2 fruit fly cellular contexts compared by ENCODE assay signal in genomic region chr3R:28599238-28600127, dm6.
TF ChIP-seq lines count a peak whose summit lies in the region.

TSS of gene Noa36 (minus strand) at chr3R:28599288.
TSS of gene Hrb98DE (plus strand) at chr3R:28599834.

TF ChIP-seq in whole organism, embryonic, 481 proteins besides CTCF, POLR2A, EP300 and RAD21 (continued from another document and continues in another):
- TF ChIP-seq Chrac-16 (GFP tag; optimal IDR thresholded peaks at IDR 0.05; lab: Kevin White, UChicago), result peak; percentile 6
- TF ChIP-seq prd (optimal IDR thresholded peaks at IDR 0.05; lab: Kevin White, UChicago), result no peak
- peak; percentile 65; the same call in 2 of the 3 replicates for TF ChIP-seq prd (GFP tag; IDR thresholded peaks at IDR 0.05; lab: Robert Waterston, UW)
- TF ChIP-seq H15 (GFP tag; IDR thresholded peaks at IDR 0.05; lab: Robert Waterston, UW), result peak; percentile 30; the same call in 1 of the 3 replicates
- peak; percentile 39 for TF ChIP-seq Dip3 (GFP tag; optimal IDR thresholded peaks at IDR 0.05; lab: Kevin White, UChicago)
- TF ChIP-seq bbx (GFP tag; IDR thresholded peaks at IDR 0.05; lab: Robert Waterston, UW; ENCODE audit: partially characterized antibody), result peak; percentile 14; the same call in 1 of the 2 replicates
- TF ChIP-seq vvl (GFP tag; IDR thresholded peaks at IDR 0.05; lab: Robert Waterston, UW), result peak; percentile 44; the same call in 1 of the 2 replicates
- TF ChIP-seq CG1602 (GFP tag; optimal IDR thresholded peaks at IDR 0.05; lab: Kevin White, UChicago), result peak; percentile 24
- TF ChIP-seq trh (GFP tag; optimal IDR thresholded peaks at IDR 0.05; lab: Kevin White, UChicago), result no peak
- peak; percentile 48 for TF ChIP-seq HLH54F (GFP tag; optimal IDR thresholded peaks at IDR 0.05; lab: Kevin White, UChicago)
- TF ChIP-seq CG11247 (GFP tag; IDR thresholded peaks at IDR 0.05; lab: Robert Waterston, UW), result 0 out of 2 replicates have a peak, but pooled peaks have one; percentile 30
- peak; percentile 52 for TF ChIP-seq CG7839 (tag; optimal IDR thresholded peaks at IDR 0.05; lab: Kevin White, UChicago)
- peak; percentile 33 for TF ChIP-seq stwl (tag; optimal IDR thresholded peaks at IDR 0.05; lab: Kevin White, UChicago)
- peak; percentile 81 for TF ChIP-seq slbo (GFP tag; IDR thresholded peaks at IDR 0.05; lab: Robert Waterston, UW)
- peak; percentile 40 for TF ChIP-seq CG13424 (tag; optimal IDR thresholded peaks at IDR 0.05; lab: Kevin White, UChicago)
- TF ChIP-seq CG8290 (GFP tag; optimal IDR thresholded peaks at IDR 0.05; lab: Kevin White, UChicago), result no peak
- peak in 1 of 2 experiments; percentile 5 for TF ChIP-seq CG8290 (tag; optimal IDR thresholded peaks at IDR 0.05; lab: Kevin White, UChicago)
- peak; percentile 77 for TF ChIP-seq CoRest (tag; optimal IDR thresholded peaks at IDR 0.05; lab: Kevin White, UChicago)
- TF ChIP-seq lov (optimal IDR thresholded peaks at IDR 0.05; lab: Kevin White, UChicago), result no peak
- no peak for TF ChIP-seq lov (GFP tag; IDR thresholded peaks at IDR 0.05; lab: Robert Waterston, UW)
- no peak for TF ChIP-seq Awh (GFP tag; IDR thresholded peaks at IDR 0.05; lab: Robert Waterston, UW)
- no peak for TF ChIP-seq eve (GFP tag; optimal IDR thresholded peaks at IDR 0.05; lab: Kevin White, UChicago)
- TF ChIP-seq CG18262 (tag; optimal IDR thresholded peaks at IDR 0.05; lab: Kevin White, UChicago), result peak; percentile 16
- TF ChIP-seq pzg (GFP tag; optimal IDR thresholded peaks at IDR 0.05; lab: Kevin White, UChicago), result peak; percentile 18
- TF ChIP-seq Dll (GFP tag; IDR thresholded peaks at IDR 0.05; lab: Robert Waterston, UW; ENCODE audit: partially characterized antibody), result no peak
- peak; percentile 83 for TF ChIP-seq CG11456 (GFP tag; IDR thresholded peaks at IDR 0.05; lab: Robert Waterston, UW)
- TF ChIP-seq az2 (GFP tag; optimal IDR thresholded peaks at IDR 0.05; lab: Kevin White, UChicago), result peak; percentile 49
- TF ChIP-seq D19B (GFP tag; optimal IDR thresholded peaks at IDR 0.05; lab: Kevin White, UChicago), result peak; percentile 15
- TF ChIP-seq B-H2 (GFP tag; optimal IDR thresholded peaks at IDR 0.05; lab: Kevin White, UChicago), result peak; percentile 8
- TF ChIP-seq Jarid2 (GFP tag; optimal IDR thresholded peaks at IDR 0.05; lab: Kevin White, UChicago), result peak; percentile 63
- no peak for TF ChIP-seq cas (GFP tag; IDR thresholded peaks at IDR 0.05; lab: Robert Waterston, UW)
- peak; percentile 42 for TF ChIP-seq lab (GFP tag; optimal IDR thresholded peaks at IDR 0.05; lab: Kevin White, UChicago)
- peak; percentile 56 for TF ChIP-seq CG9817 (tag; optimal IDR thresholded peaks at IDR 0.05; lab: Kevin White, UChicago)
- peak; percentile 70 for TF ChIP-seq CG32532 (GFP tag; IDR thresholded peaks at IDR 0.05; lab: Robert Waterston, UW)
- TF ChIP-seq CG31441 (GFP tag; IDR thresholded peaks at IDR 0.05; lab: Robert Waterston, UW), result peak; percentile 39; the same call in 1 of the 2 replicates
- peak; percentile 59 for TF ChIP-seq CG4404 (GFP tag; IDR thresholded peaks at IDR 0.05; lab: Robert Waterston, UW)
- TF ChIP-seq amos (GFP tag; IDR thresholded peaks at IDR 0.05; lab: Robert Waterston, UW; ENCODE audit: partially characterized antibody), result no peak; the same call in 1 of the 2 replicates
- TF ChIP-seq sens (GFP tag; lab: Kevin White, UChicago), result peak; percentile 24
- TF ChIP-seq Lhr (GFP tag; optimal IDR thresholded peaks at IDR 0.05; lab: Kevin White, UChicago), result peak; percentile 43
- TF ChIP-seq CG7786 (GFP tag; optimal IDR thresholded peaks at IDR 0.05; lab: Kevin White, UChicago), result peak; percentile 9
- TF ChIP-seq sug (tag; optimal IDR thresholded peaks at IDR 0.05; lab: Kevin White, UChicago), result peak; percentile 49
- TF ChIP-seq tgo (GFP tag; IDR thresholded peaks at IDR 0.05; lab: Robert Waterston, UW), result peak; percentile 39; the same call in 1 of the 3 replicates
- TF ChIP-seq bcd (GFP tag; optimal IDR thresholded peaks at IDR 0.05; lab: Kevin White, UChicago), result peak; percentile 39
- TF ChIP-seq CG12942 (GFP tag; optimal IDR thresholded peaks at IDR 0.05; lab: Kevin White, UChicago), result peak; percentile 16
- TF ChIP-seq CG6813 (GFP tag; optimal IDR thresholded peaks at IDR 0.05; lab: Kevin White, UChicago), result no peak
- TF ChIP-seq pho (GFP tag; optimal IDR thresholded peaks at IDR 0.05; lab: Kevin White, UChicago), result peak; percentile 16
- TF ChIP-seq Aef1 (GFP tag; IDR thresholded peaks at IDR 0.05; lab: Robert Waterston, UW), result peak; percentile 38; the same call in 1 of the 3 replicates
- no peak for TF ChIP-seq CG10147 (GFP tag; optimal IDR thresholded peaks at IDR 0.05; lab: Kevin White, UChicago)
- no peak for TF ChIP-seq CG30431 (GFP tag; optimal IDR thresholded peaks at IDR 0.05; lab: Kevin White, UChicago)
- TF ChIP-seq trem (tag; optimal IDR thresholded peaks at IDR 0.05; lab: Kevin White, UChicago), result peak; percentile 6
- TF ChIP-seq tio (GFP tag; optimal IDR thresholded peaks at IDR 0.05; lab: Kevin White, UChicago), result no peak
- no peak for TF ChIP-seq CG2116 (GFP tag; optimal IDR thresholded peaks at IDR 0.05; lab: Kevin White, UChicago)
- 0 out of 3 replicates have a peak, but pooled peaks have one; percentile 18 for TF ChIP-seq croc (GFP tag; conservative IDR thresholded peaks at IDR 0.05; lab: Robert Waterston, UW)
- peak; percentile 14 for TF ChIP-seq Oli (tag; optimal IDR thresholded peaks at IDR 0.05; lab: Kevin White, UChicago)
- TF ChIP-seq CG11398 (GFP tag; optimal IDR thresholded peaks at IDR 0.05; lab: Kevin White, UChicago), result no peak
- TF ChIP-seq CG14965 (GFP tag; optimal IDR thresholded peaks at IDR 0.05; lab: Kevin White, UChicago; ENCODE audit: borderline replicate concordance), result no peak
- no peak; the same call in 1 of the 2 replicates for TF ChIP-seq klu (GFP tag; IDR thresholded peaks at IDR 0.05; lab: Robert Waterston, UW)
- TF ChIP-seq NfI (GFP tag; optimal IDR thresholded peaks at IDR 0.05; lab: Kevin White, UChicago), result peak; percentile 62
- TF ChIP-seq ab (GFP tag; optimal IDR thresholded peaks at IDR 0.05; lab: Kevin White, UChicago), result peak; percentile 21
- TF ChIP-seq Ada2b (GFP tag; IDR thresholded peaks at IDR 0.05; lab: Robert Waterston, UW), result 0 out of 2 replicates have a peak, but pooled peaks have one; percentile 16
- peak; percentile 59 for TF ChIP-seq Hsf (GFP tag; optimal IDR thresholded peaks at IDR 0.05; lab: Kevin White, UChicago)
- TF ChIP-seq CG12104 (GFP tag; optimal IDR thresholded peaks at IDR 0.05; lab: Kevin White, UChicago), result peak; percentile 30
- TF ChIP-seq dmrt11E (tag; optimal IDR thresholded peaks at IDR 0.05; lab: Kevin White, UChicago), result peak; percentile 1

TF ChIP-seq in whole organism, prepupa, 60 proteins besides CTCF, POLR2A, EP300 and RAD21 (continued from another document):
- TF ChIP-seq CG3032 (tag; optimal IDR thresholded peaks at IDR 0.05; lab: Kevin White, UChicago) (peak; percentile 36), Eip75B (GFP tag; optimal IDR thresholded peaks at IDR 0.05; lab: Kevin White, UChicago) (peak; percentile 32), svp (GFP tag; lab: Kevin White, UChicago) (no peak), topi (GFP tag; optimal IDR thresholded peaks at IDR 0.05; lab: Kevin White, UChicago) (peak; percentile 27), fkh (GFP tag; optimal IDR thresholded peaks at IDR 0.05; lab: Kevin White, UChicago) (peak; percentile 18), Hr4 (GFP tag; optimal IDR thresholded peaks at IDR 0.05; lab: Kevin White, UChicago) (no peak), Ets96B (tag; optimal IDR thresholded peaks at IDR 0.05; lab: Kevin White, UChicago) (no peak), CG8119 (GFP tag; IDR thresholded peaks at IDR 0.05; lab: Robert Waterston, UW) (no peak), CG4318 (GFP tag; optimal IDR thresholded peaks at IDR 0.05; lab: Kevin White, UChicago) (no peak), OdsH (GFP tag; optimal IDR thresholded peaks at IDR 0.05; lab: Kevin White, UChicago) (peak; percentile 27), achi (GFP tag; optimal IDR thresholded peaks at IDR 0.05; lab: Kevin White, UChicago) (peak; percentile 19), eg (GFP tag; IDR thresholded peaks at IDR 0.05; lab: Robert Waterston, UW) (peak; percentile 53; the same call in 2 of the 3 replicates), CG6163 (GFP tag; IDR thresholded peaks at IDR 0.05; lab: Robert Waterston, UW) (no peak), CG3919 (GFP tag; optimal IDR thresholded peaks at IDR 0.05; lab: Kevin White, UChicago) (peak; percentile 44), Eip93F (GFP tag; optimal IDR thresholded peaks at IDR 0.05; lab: Kevin White, UChicago) (no peak), salr (GFP tag; optimal IDR thresholded peaks at IDR 0.05; lab: Kevin White, UChicago) (no peak), Gug (GFP tag; IDR thresholded peaks at IDR 0.05; lab: Robert Waterston, UW) (0 out of 2 replicates have a peak, but pooled peaks have one; percentile 15), CG6808 (GFP tag; optimal IDR thresholded peaks at IDR 0.05; lab: Kevin White, UChicago) (peak; percentile 19), dsx (GFP tag; optimal IDR thresholded peaks at IDR 0.05; lab: Kevin White, UChicago; ENCODE audit: poor library complexity, severe bottlenecking) (no peak), CG32006 (GFP tag; optimal IDR thresholded peaks at IDR 0.05; lab: Kevin White, UChicago) (no peak), pdm3 (GFP tag; optimal IDR thresholded peaks at IDR 0.05; lab: Kevin White, UChicago) (no peak), CG6276 (GFP tag; optimal IDR thresholded peaks at IDR 0.05; lab: Kevin White, UChicago) (no peak), CG8632 (GFP tag; optimal IDR thresholded peaks at IDR 0.05; lab: Kevin White, UChicago) (no peak), spab (GFP tag; optimal IDR thresholded peaks at IDR 0.05; lab: Kevin White, UChicago) (no peak), CG16779 (tag; optimal IDR thresholded peaks at IDR 0.05; lab: Kevin White, UChicago) (no peak), CG11902 (GFP tag; optimal IDR thresholded peaks at IDR 0.05; lab: Kevin White, UChicago) (peak; percentile 41), lz (GFP tag; optimal IDR thresholded peaks at IDR 0.05; lab: Kevin White, UChicago) (peak; percentile 11), ss (GFP tag; optimal IDR thresholded peaks at IDR 0.05; lab: Kevin White, UChicago) (no peak), Blimp-1 (GFP tag; optimal IDR thresholded peaks at IDR 0.05; lab: Kevin White, UChicago) (peak; percentile 23), CG11294 (GFP tag; IDR thresholded peaks at IDR 0.05; lab: Robert Waterston, UW) (no peak), CG10669 (GFP tag; optimal IDR thresholded peaks at IDR 0.05; lab: Kevin White, UChicago) (no peak), acj6 (GFP tag; optimal IDR thresholded peaks at IDR 0.05; lab: Kevin White, UChicago) (no peak), fd85E (GFP tag; optimal IDR thresholded peaks at IDR 0.05; lab: Kevin White, UChicago) (no peak), dac (GFP tag; optimal IDR thresholded peaks at IDR 0.05; lab: Kevin White, UChicago) (no peak), Hr39 (GFP tag; optimal IDR thresholded peaks at IDR 0.05; lab: Kevin White, UChicago) (peak; percentile 47), Hr38 (GFP tag; optimal IDR thresholded peaks at IDR 0.05; lab: Kevin White, UChicago) (no peak), Lpt (GFP tag; optimal IDR thresholded peaks at IDR 0.05; lab: Kevin White, UChicago) (no peak), fd59A (GFP tag; optimal IDR thresholded peaks at IDR 0.05; lab: Kevin White, UChicago) (no peak)
